Fruit fly (Drosophila melanogaster) whole organism, prepupa: ENCODE data around the gene CG10195.

Source experiments
- Blimp-1 ChIP-seq: fragments of 200-800 bp; sonication (Bioruptor generic); optimal IDR thresholded peaks from 3 replicates; lab custom pipeline; 2017; ENCODE audit warnings: missing biosample characterization, missing genetic modification characterization, mild to moderate bottlenecking, moderate library complexity, missing genetic modification reagents
- CG11294 ChIP-seq: fragments of 200-800 bp; sonication (Bioruptor generic); IDR thresholded peaks from 2 replicates; pipeline ENCODE4 v1.3.6; 2022; ENCODE audit warnings: missing biosample characterization, missing genetic modification characterization
- CG11762 ChIP-seq: fragments of 200-800 bp; sonication (Bioruptor generic); optimal IDR thresholded peaks from 3 replicates; lab custom pipeline; 2016; ENCODE audit warnings: missing biosample characterization, missing genetic modification characterization; ENCODE audit not compliant: insufficient read depth
- CG15336 ChIP-seq: fragments of 200-800 bp; sonication (Bioruptor generic); IDR thresholded peaks from 2 replicates; pipeline ENCODE4 v1.3.6; 2022; ENCODE audit warnings: missing biosample characterization, missing genetic modification characterization
- CG1621 ChIP-seq: fragments of 200-800 bp; sonication (Bioruptor generic); optimal IDR thresholded peaks from 3 replicates; lab custom pipeline; 2018; ENCODE audit warnings: missing biosample characterization, mild to moderate bottlenecking, missing genetic modification characterization
- CG3032 ChIP-seq: fragments of 200-800 bp; optimal IDR thresholded peaks from 2 replicates; lab custom pipeline; 2019; ENCODE audit warnings: missing biosample characterization, mild to moderate bottlenecking, missing genetic modification characterization, moderate library complexity
- CG31627 ChIP-seq: fragments of 200-800 bp; sonication (Bioruptor generic); optimal IDR thresholded peaks from 3 replicates; lab custom pipeline; 2016; ENCODE audit warnings: missing biosample characterization, missing genetic modification characterization
- CG32006 ChIP-seq: fragments of 200-800 bp; sonication (Bioruptor generic); optimal IDR thresholded peaks from 3 replicates; lab custom pipeline; 2017; ENCODE audit warnings: missing biosample characterization, mild to moderate bottlenecking, missing genetic modification characterization
- CG34406 ChIP-seq: fragments of 200-800 bp; sonication (Bioruptor generic); optimal IDR thresholded peaks from 3 replicates; lab custom pipeline; 2016; ENCODE audit warnings: missing biosample characterization, missing genetic modification characterization
- CG3919 ChIP-seq: fragments of 200-800 bp; sonication (Bioruptor generic); optimal IDR thresholded peaks from 3 replicates; lab custom pipeline; 2016; ENCODE audit warnings: missing biosample characterization, missing genetic modification characterization
- CG4318 ChIP-seq: fragments of 200-800 bp; sonication (Bioruptor generic); optimal IDR thresholded peaks from 3 replicates; lab custom pipeline; 2017; ENCODE audit warnings: missing biosample characterization, mild to moderate bottlenecking, missing genetic modification characterization
- CG6163 ChIP-seq: fragments of 200-800 bp; sonication (Bioruptor generic); IDR thresholded peaks from 3 replicates; pipeline ENCODE4 v1.3.6; 2022; ENCODE audit warnings: missing biosample characterization, missing genetic modification characterization
- CG6792 ChIP-seq: fragments of 200-800 bp; sonication (Bioruptor generic); optimal IDR thresholded peaks from 3 replicates; lab custom pipeline; 2016; ENCODE audit warnings: missing biosample characterization, missing genetic modification characterization
- CG6808 ChIP-seq: fragments of 200-800 bp; sonication (Bioruptor generic); optimal IDR thresholded peaks from 3 replicates; lab custom pipeline; 2017; ENCODE audit warnings: missing biosample characterization, missing genetic modification characterization, mild to moderate bottlenecking, moderate library complexity, missing genetic modification reagents
- CG7368 ChIP-seq: fragments of 200-800 bp; sonication (Bioruptor generic); optimal IDR thresholded peaks from 3 replicates; lab custom pipeline; 2016; ENCODE audit warnings: missing biosample characterization, missing genetic modification characterization
- CG8119 ChIP-seq: fragments of 200-800 bp; sonication (Bioruptor generic); IDR thresholded peaks from 3 replicates; pipeline ENCODE4 v1.3.6; 2022; ENCODE audit warnings: missing biosample characterization, missing genetic modification characterization
- CG8319 ChIP-seq: fragments of 200-800 bp; sonication (Bioruptor generic); optimal IDR thresholded peaks from 3 replicates; lab custom pipeline; 2016; ENCODE audit warnings: missing biosample characterization, missing genetic modification characterization
- CG8632 ChIP-seq: fragments of 200-800 bp; sonication (Bioruptor generic); optimal IDR thresholded peaks from 3 replicates; lab custom pipeline; 2016; ENCODE audit warnings: missing biosample characterization, missing genetic modification characterization
- CG9139 ChIP-seq: fragments of 200-800 bp; sonication (Bioruptor generic); optimal IDR thresholded peaks from 3 replicates; lab custom pipeline; 2017; ENCODE audit warnings: missing biosample characterization, mild to moderate bottlenecking, missing genetic modification characterization
- Eip75B ChIP-seq: fragments of 200-800 bp; sonication (Bioruptor generic); optimal IDR thresholded peaks from 3 replicates; lab custom pipeline; 2016; ENCODE audit warnings: missing biosample characterization, missing genetic modification characterization
- Eip78C ChIP-seq: fragments of 200-800 bp; sonication (Bioruptor generic); peaks from one replicate; lab custom pipeline; 2016; ENCODE audit warnings: missing biosample characterization, missing genetic modification characterization
- Ets21C ChIP-seq: fragments of 200-800 bp; sonication (Bioruptor generic); optimal IDR thresholded peaks from 3 replicates; lab custom pipeline; 2016; ENCODE audit warnings: missing biosample characterization, missing genetic modification characterization
- Ets96B ChIP-seq: fragments of 200-800 bp; optimal IDR thresholded peaks from 2 replicates; lab custom pipeline; 2019; ENCODE audit warnings: missing biosample characterization, mild to moderate bottlenecking, missing genetic modification characterization, moderate library complexity
- Hr38 ChIP-seq: sonication (Bioruptor generic); optimal IDR thresholded peaks from 2 replicates; lab custom pipeline; 2016; ENCODE audit warnings: missing biosample characterization, missing genetic modification characterization
- Hr4 ChIP-seq: fragments of 200-800 bp; sonication (Bioruptor generic); optimal IDR thresholded peaks from 3 replicates; lab custom pipeline; 2016; ENCODE audit warnings: missing biosample characterization, missing genetic modification characterization
- Lpt ChIP-seq: fragments of 200-800 bp; sonication (Bioruptor generic); optimal IDR thresholded peaks from 3 replicates; lab custom pipeline; 2016; ENCODE audit warnings: missing biosample characterization, missing genetic modification characterization
- Met ChIP-seq: fragments of 200-800 bp; sonication (Bioruptor generic); optimal IDR thresholded peaks from 3 replicates; lab custom pipeline; 2016; ENCODE audit warnings: missing biosample characterization, missing genetic modification characterization
- Sox102F ChIP-seq: fragments of 200-800 bp; sonication (Bioruptor generic); optimal IDR thresholded peaks from 2 replicates; lab custom pipeline; 2016; ENCODE audit warnings: missing biosample characterization, mild to moderate bottlenecking, missing genetic modification characterization
- Sox15 ChIP-seq: fragments of 200-800 bp; sonication (Bioruptor generic); optimal IDR thresholded peaks from 3 replicates; lab custom pipeline; 2016; ENCODE audit warnings: missing biosample characterization, missing genetic modification characterization
- achi ChIP-seq: fragments of 200-800 bp; sonication (Bioruptor generic); optimal IDR thresholded peaks from 3 replicates; lab custom pipeline; 2016; ENCODE audit warnings: missing biosample characterization, missing genetic modification characterization
- acj6 ChIP-seq: fragments of 200-800 bp; sonication (Bioruptor generic); optimal IDR thresholded peaks from 3 replicates; lab custom pipeline; 2016; ENCODE audit warnings: missing biosample characterization, missing genetic modification characterization
- dac ChIP-seq: fragments of 200-800 bp; sonication (Bioruptor generic); optimal IDR thresholded peaks from 2 replicates; lab custom pipeline; 2017; ENCODE audit warnings: missing biosample characterization, mild to moderate bottlenecking, missing genetic modification characterization
- dsx ChIP-seq: fragments of 200-800 bp; optimal IDR thresholded peaks from 3 replicates; lab custom pipeline; 2019; ENCODE audit warnings: missing biosample characterization, mild to moderate bottlenecking, missing genetic modification characterization, moderate library complexity; ENCODE audit not compliant: poor library complexity, severe bottlenecking
- esn ChIP-seq: fragments of 200-800 bp; sonication (Bioruptor generic); optimal IDR thresholded peaks from 2 replicates; lab custom pipeline; 2016; ENCODE audit warnings: missing biosample characterization, mild to moderate bottlenecking, missing genetic modification characterization, moderate library complexity
- fd59A ChIP-seq: fragments of 200-800 bp; sonication (Bioruptor generic); optimal IDR thresholded peaks from 2 replicates; lab custom pipeline; 2017; ENCODE audit warnings: missing biosample characterization, mild to moderate bottlenecking, missing genetic modification characterization, missing genetic modification reagents
- fd85E ChIP-seq: fragments of 200-800 bp; sonication (Bioruptor generic); optimal IDR thresholded peaks from 3 replicates; lab custom pipeline; 2016; ENCODE audit warnings: missing biosample characterization, missing genetic modification characterization
- fkh ChIP-seq: fragments of 200-800 bp; sonication (Bioruptor generic); optimal IDR thresholded peaks from 3 replicates; lab custom pipeline; 2017; ENCODE audit warnings: missing biosample characterization, mild to moderate bottlenecking, missing genetic modification characterization, moderate library complexity
- net ChIP-seq: fragments of 200-800 bp; sonication (Bioruptor generic); optimal IDR thresholded peaks from 3 replicates; lab custom pipeline; 2016; ENCODE audit warnings: missing biosample characterization, missing genetic modification characterization
- pdm3 ChIP-seq: fragments of 200-800 bp; sonication (Bioruptor generic); optimal IDR thresholded peaks from 3 replicates; lab custom pipeline; 2016; ENCODE audit warnings: missing biosample characterization, missing genetic modification characterization
- salr ChIP-seq, 2 experiments: fragments of 200-800 bp; sonication (Bioruptor generic); optimal IDR thresholded peaks; 3 replicates each; lab custom pipeline; 2016 to 2018; ENCODE audit warnings: missing biosample characterization in 2 of 2, missing genetic modification characterization in 2 of 2, mild to moderate bottlenecking in 1 of 2
- svp ChIP-seq: fragments of 200-800 bp; sonication (Bioruptor generic); peaks from one replicate; lab custom pipeline; 2016; ENCODE audit warnings: missing biosample characterization, missing genetic modification characterization
- topi ChIP-seq: fragments of 200-800 bp; sonication (Bioruptor generic); optimal IDR thresholded peaks from 3 replicates; lab custom pipeline; 2016; ENCODE audit warnings: missing biosample characterization, missing genetic modification characterization
- vri ChIP-seq: fragments of 200-800 bp; sonication (Bioruptor generic); optimal IDR thresholded peaks from 3 replicates; lab custom pipeline; 2016; ENCODE audit warnings: missing biosample characterization, mild to moderate bottlenecking, missing genetic modification characterization

The CG10195 gene

dm6 chr2L:19444734-19445140 is 39.8 kb downstream of the CG10195 start, which contains the start of gene Hs2st (continued):
- peak; percentile 91 for TF ChIP-seq CG6792 (GFP tag; lab: Kevin White, UChicago)
- TF ChIP-seq CG9139 (GFP tag; lab: Kevin White, UChicago) = no peak
- TF ChIP-seq CG1621 (tag; lab: Kevin White, UChicago) = peak; percentile 77
- peak; percentile 88 for TF ChIP-seq CG6163
- no peak for TF ChIP-seq vri
- TF ChIP-seq fd85E (GFP tag; lab: Kevin White, UChicago) = peak; percentile 72
- TF ChIP-seq fkh (GFP tag; lab: Kevin White, UChicago) = no peak
- TF ChIP-seq esn (GFP tag; lab: Kevin White, UChicago) = peak; percentile 95
- TF ChIP-seq dac (GFP tag; lab: Kevin White, UChicago) = peak; percentile 84
- peak; percentile 75 for TF ChIP-seq dsx (GFP tag; lab: Kevin White, UChicago)
- TF ChIP-seq CG6808 (GFP tag; lab: Kevin White, UChicago) = peak; percentile 81
- TF ChIP-seq CG4318 = peak; percentile 81
- TF ChIP-seq acj6 (GFP tag; lab: Kevin White, UChicago) = peak; percentile 95
- peak; percentile 89 for TF ChIP-seq Sox102F (GFP tag; lab: Kevin White, UChicago)
- peak; percentile 86 for TF ChIP-seq CG34406 (GFP tag; lab: Kevin White, UChicago)
- TF ChIP-seq CG11294 (GFP tag; lab: Robert Waterston, UW) = peak; percentile 71; the same call in 1 of the 2 replicates
- peak; percentile 95 for TF ChIP-seq pdm3
- TF ChIP-seq achi = peak; percentile 92
- TF ChIP-seq CG8119 (GFP tag; lab: Robert Waterston, UW) = peak; percentile 77; the same call in 2 of the 3 replicates
- TF ChIP-seq Blimp-1 (GFP tag; lab: Kevin White, UChicago) = peak; percentile 74
- peak; percentile 93 for TF ChIP-seq Met (GFP tag; lab: Kevin White, UChicago)
- TF ChIP-seq CG15336 (GFP tag; lab: Robert Waterston, UW) = peak; percentile 79
- TF ChIP-seq svp (GFP tag; lab: Kevin White, UChicago) = peak; percentile 98
- peak; percentile 91 for TF ChIP-seq CG3032 (tag; lab: Kevin White, UChicago)
- peak; percentile 84 for TF ChIP-seq CG11762 (GFP tag; lab: Kevin White, UChicago)

- TF ChIP-seq vri = no peak
- no peak for TF ChIP-seq CG15336 (GFP tag; lab: Robert Waterston, UW)
- TF ChIP-seq CG32006 = no peak
- TF ChIP-seq CG8119 (GFP tag; lab: Robert Waterston, UW) = no peak
- TF ChIP-seq CG7368 (GFP tag; lab: Kevin White, UChicago) = no peak
- TF ChIP-seq dsx (GFP tag; lab: Kevin White, UChicago) = no peak
- no peak for TF ChIP-seq fkh (GFP tag; lab: Kevin White, UChicago)
- no peak for TF ChIP-seq dac (GFP tag; lab: Kevin White, UChicago)
- TF ChIP-seq CG6163 = no peak
- no peak for TF ChIP-seq CG11762 (GFP tag; lab: Kevin White, UChicago)
- TF ChIP-seq Met (GFP tag; lab: Kevin White, UChicago) = no peak
- no peak for TF ChIP-seq Eip78C
Measured at dm6 chr2L:19442627-19443026, 41.9 kb downstream of the CG10195 start, which contains the start of gene CG10237. Gene CG10237 (minus strand): TSS chr2L:19442727.

DNA sequence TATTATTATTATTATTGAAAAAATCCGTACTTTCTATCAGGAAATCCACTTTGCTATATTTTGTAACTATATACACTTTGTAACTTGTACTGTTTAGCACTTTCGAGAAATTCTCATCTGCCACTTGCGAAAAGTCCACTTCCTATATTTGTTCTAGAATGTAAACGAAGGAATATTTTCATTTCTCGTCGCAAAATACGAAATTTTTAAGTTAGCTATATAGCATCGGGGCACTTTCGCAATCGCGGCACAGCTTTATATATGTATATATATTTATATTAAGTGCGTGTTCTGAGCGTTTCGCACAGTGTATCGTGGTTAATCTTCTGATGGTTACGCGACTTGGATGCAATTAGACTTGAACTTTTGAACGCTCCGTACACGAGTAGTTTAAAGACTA is 42.7 kb downstream of the CG10195 start, which contains the start of gene RanGAP:
Gene RanGAP (plus strand): TSS at position 169 of the 400 bp plus-strand sequence.
- TF ChIP-seq Ets21C (GFP tag; lab: Kevin White, UChicago) = no peak
- TF ChIP-seq dac (GFP tag; lab: Kevin White, UChicago) = no peak
- no peak for TF ChIP-seq CG8632
- no peak for TF ChIP-seq CG3032 (tag; lab: Kevin White, UChicago)
- TF ChIP-seq fd85E (GFP tag; lab: Kevin White, UChicago) = no peak
- TF ChIP-seq Hr38 (GFP tag; lab: Kevin White, UChicago) = no peak
- peak; percentile 27; the same call in 1 of the 2 replicates for TF ChIP-seq CG11294 (GFP tag; lab: Robert Waterston, UW)
- no peak for TF ChIP-seq fd59A (GFP tag; lab: Kevin White, UChicago)
- peak; percentile 27 for TF ChIP-seq CG4318
- no peak for TF ChIP-seq CG8319 (GFP tag; lab: Kevin White, UChicago)
- no peak for TF ChIP-seq Met (GFP tag; lab: Kevin White, UChicago)
- no peak for TF ChIP-seq CG1621 (tag; lab: Kevin White, UChicago)
- no peak for TF ChIP-seq acj6 (GFP tag; lab: Kevin White, UChicago)
- peak; percentile 18 for TF ChIP-seq net
- TF ChIP-seq CG8119 (GFP tag; lab: Robert Waterston, UW) = no peak
- TF ChIP-seq Eip75B (GFP tag; lab: Kevin White, UChicago) = no peak
- peak in 1 of 2 experiments; percentile 1 for TF ChIP-seq salr (GFP tag; optimal IDR thresholded peaks at IDR 0.05; lab: Kevin White, UChicago)
- TF ChIP-seq CG32006 = peak; percentile 60
- TF ChIP-seq Sox15 = no peak
- no peak for TF ChIP-seq CG9139 (GFP tag; lab: Kevin White, UChicago)
- TF ChIP-seq Eip78C = peak; percentile 24
- no peak for TF ChIP-seq topi (GFP tag; lab: Kevin White, UChicago)
- no peak for TF ChIP-seq CG3919 (GFP tag; lab: Kevin White, UChicago)
- no peak for TF ChIP-seq CG31627 (GFP tag; lab: Kevin White, UChicago)
- TF ChIP-seq Ets96B (tag; lab: Kevin White, UChicago) = no peak
- TF ChIP-seq Lpt (GFP tag; lab: Kevin White, UChicago) = no peak
- no peak for TF ChIP-seq Hr4 (GFP tag; lab: Kevin White, UChicago)
- no peak for TF ChIP-seq Sox102F (GFP tag; lab: Kevin White, UChicago)
- peak; percentile 40 for TF ChIP-seq CG6808 (GFP tag; lab: Kevin White, UChicago)
- no peak for TF ChIP-seq CG6792 (GFP tag; lab: Kevin White, UChicago)
- TF ChIP-seq vri = no peak
